Fruit fly (Drosophila melanogaster): ENCODE data around the gene kipf.

kipf gene

DNA sequence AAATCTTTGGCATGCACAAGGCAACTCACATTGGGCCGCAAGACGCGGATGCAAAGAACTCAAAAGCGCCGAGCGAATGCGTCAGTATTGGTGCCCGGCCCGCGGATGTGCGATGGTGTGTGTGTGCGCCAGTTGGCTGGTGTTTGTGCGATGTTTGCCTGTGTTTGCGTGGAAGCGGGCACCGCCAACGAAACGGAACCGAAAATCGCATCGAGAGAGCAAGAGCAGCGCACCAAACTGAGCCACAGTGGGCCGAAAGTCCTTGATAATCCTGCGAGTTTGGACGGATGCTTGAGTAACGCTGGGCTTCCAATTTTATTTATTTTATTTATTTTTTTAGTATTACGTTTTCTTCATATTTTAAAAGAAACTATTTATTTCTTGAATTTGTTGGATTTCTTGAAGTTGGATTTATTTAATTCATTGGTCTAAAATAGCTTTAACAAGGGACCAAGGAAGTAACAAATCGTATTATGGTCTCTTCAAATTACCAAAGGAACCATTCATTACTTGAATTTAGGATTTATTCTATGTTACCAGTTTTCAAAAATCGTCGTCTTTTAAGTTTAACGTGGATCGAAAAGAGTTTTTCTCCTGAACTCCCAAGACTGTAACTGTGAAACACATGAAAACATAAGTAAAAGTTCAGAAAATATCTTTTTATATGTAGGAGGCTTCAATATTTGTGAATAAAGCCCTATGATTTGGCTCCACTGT is 49.3 kb downstream of the kipf start (continued):
- TF ChIP-seq Sox102F (GFP tag; optimal IDR thresholded peaks at IDR 0.05) (peak; percentile 48), CG2202 (tag; optimal IDR thresholded peaks at IDR 0.05) (no peak), CG10147 (GFP tag; optimal IDR thresholded peaks at IDR 0.05) (no peak), lab (GFP tag; optimal IDR thresholded peaks at IDR 0.05) (no peak), CG6683 (GFP tag; optimal IDR thresholded peaks at IDR 0.05) (no peak), Elba2 (GFP tag; optimal IDR thresholded peaks at IDR 0.05) (no peak), CG14710 (tag; optimal IDR thresholded peaks at IDR 0.05) (peak; percentile 78), Meics (GFP tag; optimal IDR thresholded peaks at IDR 0.05) (no peak), CG8924 (tag; optimal IDR thresholded peaks at IDR 0.05) (peak; percentile 47), CG18476 (GFP tag; optimal IDR thresholded peaks at IDR 0.05) (no peak), CG7786 (GFP tag; optimal IDR thresholded peaks at IDR 0.05) (no peak), prd (optimal IDR thresholded peaks at IDR 0.05) (no peak), prd (GFP tag; IDR thresholded peaks at IDR 0.05) (peak; percentile 55), MTF-1 (GFP tag; optimal IDR thresholded peaks at IDR 0.05; ENCODE audit: borderline replicate concordance) (no peak), cg (GFP tag; optimal IDR thresholded peaks at IDR 0.05) (peak; percentile 91), CG12219 (GFP tag; optimal IDR thresholded peaks at IDR 0.05) (no peak), Eip74EF (GFP tag; optimal IDR thresholded peaks at IDR 0.05) (no peak), CG1603 (tag; optimal IDR thresholded peaks at IDR 0.05) (no peak), CG4360 (GFP tag; IDR thresholded peaks at IDR 0.05) (peak; percentile 47), CG10654 (GFP tag; optimal IDR thresholded peaks at IDR 0.05) (peak; percentile 3), Abd-B (GFP tag; optimal IDR thresholded peaks at IDR 0.05) (peak; percentile 51), gcm2 (GFP tag; optimal IDR thresholded peaks at IDR 0.05) (no peak), hbn (GFP tag; IDR thresholded peaks at IDR 0.05; ENCODE audit: partially characterized antibody) (no peak), amos (GFP tag; IDR thresholded peaks at IDR 0.05; ENCODE audit: partially characterized antibody) (no peak), inv (GFP tag; IDR thresholded peaks at IDR 0.05; ENCODE audit: partially characterized antibody) (no peak), HmgD (GFP tag; optimal IDR thresholded peaks at IDR 0.05) (no peak), Ptx1 (GFP tag; IDR thresholded peaks at IDR 0.05) (peak; percentile 56), CG11398 (GFP tag; optimal IDR thresholded peaks at IDR 0.05) (no peak), CG11093 (GFP tag; IDR thresholded peaks at IDR 0.05) (peak; percentile 7; the same call in 1 of the 3 replicates), Med (GFP tag) (peak; percentile 61), CG1529 (GFP tag; optimal IDR thresholded peaks at IDR 0.05) (peak; percentile 55), sd (tag; optimal IDR thresholded peaks at IDR 0.05) (no peak), CG9797 (GFP tag; optimal IDR thresholded peaks at IDR 0.05) (no peak), CoRest (tag; optimal IDR thresholded peaks at IDR 0.05) (peak; percentile 72), H15 (GFP tag; IDR thresholded peaks at IDR 0.05) (peak; percentile 49; the same call in 1 of the 3 replicates), zen (tag; optimal IDR thresholded peaks at IDR 0.05) (peak; percentile 20), ara (GFP tag; IDR thresholded peaks at IDR 0.05) (peak; percentile 47; the same call in 1 of the 2 replicates), dan (GFP tag; IDR thresholded peaks at IDR 0.05) (no peak), CG3281 (GFP tag; optimal IDR thresholded peaks at IDR 0.05) (no peak), CG10366 (GFP tag; IDR thresholded peaks at IDR 0.05) (no peak), CG14667 (GFP tag; IDR thresholded peaks at IDR 0.05) (peak; percentile 25; the same call in 1 of the 2 replicates), shn (GFP tag; optimal IDR thresholded peaks at IDR 0.05) (no peak), CG32767 (GFP tag; IDR thresholded peaks at IDR 0.05) (no peak), row (GFP tag; IDR thresholded peaks at IDR 0.05) (peak; percentile 37; the same call in 2 of the 3 replicates), Dp (GFP tag; optimal IDR thresholded peaks at IDR 0.05) (no peak), E2f1 (GFP tag; IDR thresholded peaks at IDR 0.05) (0 out of 2 replicates have a peak, but pooled peaks have one; percentile 22), al (GFP tag; IDR thresholded peaks at IDR 0.05) (no peak), D19B (GFP tag; optimal IDR thresholded peaks at IDR 0.05) (no peak), seq (GFP tag; IDR thresholded peaks at IDR 0.05) (no peak)
